Worm (Caenorhabditis elegans): ENCODE results near the gene ZK616.8.

DNA sequence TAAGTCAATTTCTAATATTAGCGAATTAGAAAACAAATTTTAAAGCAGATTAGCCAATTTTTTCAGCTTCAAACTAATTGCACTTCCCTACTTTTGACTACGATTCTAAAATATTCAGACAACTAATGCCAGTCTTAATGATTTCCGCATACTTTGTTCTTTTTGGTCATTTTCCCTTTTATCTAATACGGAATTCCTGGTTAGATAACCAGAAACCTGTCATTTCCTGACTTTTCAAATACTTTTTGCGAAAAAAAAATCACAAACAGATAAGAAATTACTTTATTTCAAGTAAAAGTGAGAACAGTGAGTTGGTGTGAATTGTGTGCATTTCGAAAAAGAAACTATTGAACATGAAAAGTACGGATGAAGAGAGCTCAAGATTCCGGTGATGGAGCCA is 31.9 kb downstream of the ZK616.8 start:
- TF ChIP-seq lir-1 (GFP tag; conservative IDR thresholded peaks at IDR 0.05) (no peak), ama-1 (optimal IDR thresholded peaks at IDR 0.05) (no peak), ama-1 (GFP tag; optimal IDR thresholded peaks at IDR 0.05) (no peak), ztf-28 (GFP tag; IDR thresholded peaks at IDR 0.05) (no peak), snpc-4 (GFP tag; optimal IDR thresholded peaks at IDR 0.05) (no peak), snpc-4 (tag; optimal IDR thresholded peaks at IDR 0.05) (no peak), F37B4.10 (GFP tag; IDR thresholded peaks at IDR 0.05) (no peak), ztf-18 (tag; optimal IDR thresholded peaks at IDR 0.05) (no peak), sea-2 (GFP tag; IDR thresholded peaks at IDR 0.05) (no peak)
